Worm (Caenorhabditis elegans): ENCODE measurements around the gene R03D7.2.
A peak's percentile ranks its signal among the peaks of the same experiment; 100 is the strongest.

Gene R03D7.2

DNA sequence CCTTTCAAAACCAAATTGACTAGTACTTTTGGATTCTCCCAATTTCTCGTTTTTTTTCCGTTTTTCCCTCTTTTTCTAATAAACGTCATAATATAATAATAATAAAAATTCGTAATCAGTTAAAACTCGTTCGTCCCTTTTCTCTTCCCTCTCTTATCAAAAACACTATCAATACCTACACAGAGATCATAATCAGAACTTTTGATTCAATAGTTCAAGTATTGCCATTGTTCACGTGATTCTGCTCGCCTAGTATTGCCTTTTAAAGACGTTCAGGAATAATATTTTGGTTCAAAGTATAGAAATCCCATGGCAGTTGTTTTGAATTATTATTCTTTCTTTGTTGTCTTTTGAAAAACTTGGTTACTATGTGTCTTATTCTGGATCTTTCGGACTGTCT lies 10.3 kb downstream of the R03D7.2 start:
- TF ChIP-seq rnt-1 (tag; optimal IDR thresholded peaks at IDR 0.05) (no peak), grh-1 (GFP tag; IDR thresholded peaks at IDR 0.05) (no peak), hlh-4 (tag; optimal IDR thresholded peaks at IDR 0.05) (no peak), zag-1 (tag; optimal IDR thresholded peaks at IDR 0.05) (no peak), nhr-77 (tag; optimal IDR thresholded peaks at IDR 0.05) (no peak), ets-5 (GFP tag; IDR thresholded peaks at IDR 0.05) (no peak), swsn-7 (tag; optimal IDR thresholded peaks at IDR 0.05) (no peak), unc-62 (GFP tag; optimal IDR thresholded peaks at IDR 0.05) (no peak), aha-1 (tag; optimal IDR thresholded peaks at IDR 0.05) (no peak), elt-2 (tag; optimal IDR thresholded peaks at IDR 0.05) (peak; percentile 86), blmp-1 (tag; optimal IDR thresholded peaks at IDR 0.05) (peak; percentile 8), lin-15B (tag; optimal IDR thresholded peaks at IDR 0.05) (no peak), alr-1 (tag; optimal IDR thresholded peaks at IDR 0.05; ENCODE audit: borderline replicate concordance) (no peak), xbp-1 (tag; optimal IDR thresholded peaks at IDR 0.05) (no peak), nhr-19 (GFP tag; conservative IDR thresholded peaks at IDR 0.05) (0 out of 2 replicates have a peak, but pooled peaks have one; percentile 11), sup-37 (GFP tag; optimal IDR thresholded peaks at IDR 0.05) (no peak), ceh-63 (GFP tag; optimal IDR thresholded peaks at IDR 0.05) (no peak), lin-35 (GFP tag; optimal IDR thresholded peaks at IDR 0.05) (peak in 1 of 2 experiments; percentile 27), hpl-2 (GFP tag; optimal IDR thresholded peaks at IDR 0.05) (no peak), mab-9 (GFP tag; IDR thresholded peaks at IDR 0.05) (no peak), F16B12.6 (tag; optimal IDR thresholded peaks at IDR 0.05) (no peak), lsy-2 (tag; optimal IDR thresholded peaks at IDR 0.05) (no peak), C34B4.2 (tag; optimal IDR thresholded peaks at IDR 0.05) (no peak), irx-1 (tag; optimal IDR thresholded peaks at IDR 0.05) (no peak), dpl-1 (GFP tag; optimal IDR thresholded peaks at IDR 0.05) (no peak), lin-39 (tag; optimal IDR thresholded peaks at IDR 0.05) (no peak), lir-3 (tag; optimal IDR thresholded peaks at IDR 0.05; ENCODE audit: poor library complexity) (no peak), efl-1 (optimal IDR thresholded peaks at IDR 0.05) (no peak), efl-1 (GFP tag; optimal IDR thresholded peaks at IDR 0.05 in 1 of 2) (no peak), fkh-8 (tag; optimal IDR thresholded peaks at IDR 0.05) (no peak), nhr-71 (tag; optimal IDR thresholded peaks at IDR 0.05) (peak; percentile 50), unc-130 (tag; optimal IDR thresholded peaks at IDR 0.05) (no peak), ceh-90 (tag; optimal IDR thresholded peaks at IDR 0.05) (no peak), nhr-90 (tag; optimal IDR thresholded peaks at IDR 0.05; ENCODE audit: poor library complexity) (peak; percentile 42), elt-3 (tag; optimal IDR thresholded peaks at IDR 0.05) (peak in 2 of 6 experiments; percentile 11 to 69), fos-1 (tag; optimal IDR thresholded peaks at IDR 0.05) (no peak), unc-86 (tag; optimal IDR thresholded peaks at IDR 0.05) (no peak), egl-13 (tag; optimal IDR thresholded peaks at IDR 0.05) (no peak), ceh-8 (GFP tag; optimal IDR thresholded peaks at IDR 0.05) (no peak), ceh-82 (tag; optimal IDR thresholded peaks at IDR 0.05) (no peak), isw-1 (GFP tag; IDR thresholded peaks at IDR 0.05) (no peak), nhr-20 (tag; optimal IDR thresholded peaks at IDR 0.05) (peak; percentile 45), C16A3.4 (tag; optimal IDR thresholded peaks at IDR 0.05) (no peak), skn-1 (tag; optimal IDR thresholded peaks at IDR 0.05) (no peak), mef-2 (tag; optimal IDR thresholded peaks at IDR 0.05) (no peak), mdl-1 (tag; optimal IDR thresholded peaks at IDR 0.05) (no peak), ama-1 (optimal IDR thresholded peaks at IDR 0.05) (no peak), C04F5.9 (tag; optimal IDR thresholded peaks at IDR 0.05) (no peak), fkh-10 (GFP tag; optimal IDR thresholded peaks at IDR 0.05) (no peak), dsc-1 (tag; optimal IDR thresholded peaks at IDR 0.05) (no peak), tlp-1 (tag; optimal IDR thresholded peaks at IDR 0.05) (no peak), sox-4 (tag; optimal IDR thresholded peaks at IDR 0.05) (no peak), aly-2 (tag; optimal IDR thresholded peaks at IDR 0.05) (no peak), pag-3 (tag; optimal IDR thresholded peaks at IDR 0.05; ENCODE audit: borderline replicate concordance, insufficient read depth) (no peak)
